Worm (Caenorhabditis elegans): Measurements from ENCODE around the gene lap-2.

DNA sequence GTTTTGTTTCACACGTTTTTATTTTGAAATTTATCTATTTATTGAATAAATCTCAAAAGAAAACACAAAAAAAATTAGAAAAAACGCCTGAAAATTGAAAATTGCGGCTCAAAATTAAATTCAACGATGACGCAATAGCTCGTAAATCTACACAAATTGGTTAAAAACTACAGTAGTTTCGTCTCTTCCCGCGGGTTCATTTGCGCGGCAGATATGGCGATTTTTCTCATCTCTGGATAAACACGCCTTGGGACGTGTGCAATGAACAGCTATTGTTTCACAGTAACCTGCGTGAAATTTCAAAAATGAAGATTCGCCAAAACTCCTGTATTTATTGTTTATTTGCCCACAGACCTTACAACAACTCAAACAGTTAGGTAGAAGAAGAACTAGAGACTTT, 34.2 kb upstream of the lap-2 start:
- TF ChIP-seq skn-1 (tag; optimal IDR thresholded peaks at IDR 0.05) = no peak
- no peak for TF ChIP-seq unc-130 (GFP tag; optimal IDR thresholded peaks at IDR 0.05)
- no peak for TF ChIP-seq nhr-25 (tag; optimal IDR thresholded peaks at IDR 0.05; ENCODE audit: borderline replicate concordance, insufficient read depth)
- peak; percentile 43 for TF ChIP-seq R02D3.7 (tag; optimal IDR thresholded peaks at IDR 0.05)
- TF ChIP-seq nhr-41 (GFP tag; IDR thresholded peaks at IDR 0.05) = no peak
- no peak for TF ChIP-seq ama-1 (optimal IDR thresholded peaks at IDR 0.05)
- TF ChIP-seq unc-62 (GFP tag; optimal IDR thresholded peaks at IDR 0.05 in 1 of 2) = no peak
- TF ChIP-seq unc-62 (tag; optimal IDR thresholded peaks at IDR 0.05) = no peak
- TF ChIP-seq zfp-2 (tag; optimal IDR thresholded peaks at IDR 0.05) = no peak
- TF ChIP-seq ces-1 (GFP tag; optimal IDR thresholded peaks at IDR 0.05) = no peak
- no peak for TF ChIP-seq dpl-1 (GFP tag; optimal IDR thresholded peaks at IDR 0.05)
- TF ChIP-seq hmg-1.1 (GFP tag; IDR thresholded peaks at IDR 0.05) = no peak
- no peak for TF ChIP-seq ceh-82 (tag; optimal IDR thresholded peaks at IDR 0.05)
- TF ChIP-seq unc-39 (tag; optimal IDR thresholded peaks at IDR 0.05) = no peak
